Worm (Caenorhabditis elegans): ENCODE data around the gene M01F1.8.

ce11 chrIII:3509908-3510307, 7.6 kb upstream of the M01F1.8 start, which contains the start of the genes M01F1.4 and mrpl-35:
- TF ChIP-seq lin-11 (tag; optimal IDR thresholded peaks at IDR 0.05) (no peak), ztf-4 (tag; optimal IDR thresholded peaks at IDR 0.05) (no peak), lin-39 (tag; optimal IDR thresholded peaks at IDR 0.05) (no peak), elt-1 (tag; optimal IDR thresholded peaks at IDR 0.05) (no peak), snpc-4 (tag; optimal IDR thresholded peaks at IDR 0.05) (no peak)

All from whole organism, L2 larva.